Fruit fly (Drosophila melanogaster) whole organism, embryonic: ENCODE measurements around the gene CG32313.

Experiments
- CG11085 ChIP-seq: fragments of 200-800 bp; sonication (Bioruptor generic); IDR thresholded peaks from 2 replicates; pipeline ENCODE4 v1.3.6; 2022; ENCODE audit warnings: missing biosample characterization, missing genetic modification characterization
- CG13624 ChIP-seq: fragments of 200-800 bp; sonication (Bioruptor generic); optimal IDR thresholded peaks from 2 replicates; lab custom pipeline; 2016; ENCODE audit warnings: missing biosample characterization, missing genetic modification characterization
- CG1529 ChIP-seq: fragments of 200-800 bp; sonication (Bioruptor generic); optimal IDR thresholded peaks from 3 replicates; lab custom pipeline; 2018; ENCODE audit warnings: missing biosample characterization, missing genetic modification characterization
- CG15601 ChIP-seq: fragments of 200-800 bp; sonication (Bioruptor generic); optimal IDR thresholded peaks from 3 replicates; lab custom pipeline; 2019; ENCODE audit warnings: missing biosample characterization, mild to moderate bottlenecking, missing genetic modification characterization, moderate library complexity
- CG16813 ChIP-seq: fragments of 200-800 bp; sonication (Bioruptor generic); IDR thresholded peaks from 3 replicates; pipeline ENCODE4 v1.3.6; 2022; ENCODE audit warnings: missing biosample characterization, missing genetic modification characterization; ENCODE audit not compliant: partially characterized antibody
- CG17186 ChIP-seq: fragments of 200-800 bp; sonication (Bioruptor generic); optimal IDR thresholded peaks from 3 replicates; lab custom pipeline; 2017; ENCODE audit warnings: missing biosample characterization, missing genetic modification reagents, missing genetic modification characterization
- CG18011 ChIP-seq: fragments of 200-800 bp; sonication (Bioruptor generic); optimal IDR thresholded peaks from 2 replicates; lab custom pipeline; 2017; ENCODE audit warnings: missing biosample characterization, missing genetic modification characterization, mild to moderate bottlenecking, moderate library complexity, missing genotype
- CG18262 ChIP-seq: fragments of 200-800 bp; optimal IDR thresholded peaks from 3 replicates; lab custom pipeline; 2019; ENCODE audit warnings: missing biosample characterization, mild to moderate bottlenecking, missing genetic modification characterization, moderate library complexity
- CG3838 ChIP-seq: fragments of 200-800 bp; sonication (Bioruptor generic); optimal IDR thresholded peaks from 3 replicates; lab custom pipeline; 2016; ENCODE audit warnings: missing biosample characterization, missing genetic modification characterization
- CG4854 ChIP-seq: fragments of 200-800 bp; sonication (Bioruptor generic); optimal IDR thresholded peaks from 2 replicates; lab custom pipeline; 2016; ENCODE audit warnings: missing biosample characterization, missing genetic modification characterization, inconsistent platforms
- CG6854 ChIP-seq: fragments of 200-800 bp; sonication (Bioruptor generic); optimal IDR thresholded peaks from 3 replicates; lab custom pipeline; 2017; ENCODE audit warnings: missing biosample characterization, mild to moderate bottlenecking, missing genetic modification characterization
- CG7839 ChIP-seq: fragments of 200-800 bp; sonication (Bioruptor generic); optimal IDR thresholded peaks from 3 replicates; lab custom pipeline; 2018; ENCODE audit warnings: missing biosample characterization, mild to moderate bottlenecking, missing genetic modification characterization, moderate library complexity
- CG7928 ChIP-seq: fragments of 200-800 bp; sonication (Bioruptor generic); optimal IDR thresholded peaks from 2 replicates; lab custom pipeline; 2017; ENCODE audit warnings: missing biosample characterization, mild to moderate bottlenecking, missing genetic modification characterization
- CG8089 ChIP-seq: fragments of 200-800 bp; sonication (Bioruptor generic); optimal IDR thresholded peaks from 3 replicates; lab custom pipeline; 2016; ENCODE audit warnings: missing biosample characterization, missing genetic modification characterization
- CG9727 ChIP-seq: fragments of 200-800 bp; sonication (Bioruptor generic); optimal IDR thresholded peaks from 3 replicates; lab custom pipeline; 2017; ENCODE audit warnings: missing biosample characterization, mild to moderate bottlenecking, missing genetic modification characterization
- CG9797 ChIP-seq: fragments of 200-800 bp; sonication (Bioruptor generic); optimal IDR thresholded peaks from 3 replicates; lab custom pipeline; 2018; ENCODE audit warnings: missing biosample characterization, mild to moderate bottlenecking, missing genetic modification characterization
- CG9932 ChIP-seq: fragments of 200-800 bp; sonication (Bioruptor generic); IDR thresholded peaks from 2 replicates; pipeline ENCODE4 v1.3.6; 2022; ENCODE audit warnings: missing biosample characterization, missing genetic modification characterization
- CHES-1-like ChIP-seq: fragments of 200-800 bp; sonication (Bioruptor generic); optimal IDR thresholded peaks from 2 replicates; lab custom pipeline; 2016; ENCODE audit warnings: missing biosample characterization, missing genetic modification characterization
- Camta ChIP-seq: fragments of 200-800 bp; sonication (Bioruptor generic); optimal IDR thresholded peaks from 2 replicates; lab custom pipeline; 2016; ENCODE audit warnings: missing biosample characterization, missing genetic modification characterization
- Dbx ChIP-seq: fragments of 200-800 bp; sonication (Bioruptor generic); IDR thresholded peaks from 3 replicates; pipeline ENCODE4 v1.3.6; 2022; ENCODE audit warnings: missing biosample characterization, missing genetic modification characterization
- Fer3 ChIP-seq: fragments of 200-800 bp; sonication (Bioruptor generic); optimal IDR thresholded peaks from 2 replicates; lab custom pipeline; 2018; ENCODE audit warnings: missing biosample characterization, mild to moderate bottlenecking, missing genetic modification characterization, moderate library complexity
- MBD-R2 ChIP-seq: fragments of 200-800 bp; sonication (Bioruptor generic); IDR thresholded peaks from 2 replicates; pipeline ENCODE4 v1.3.6; 2022; ENCODE audit warnings: missing biosample characterization, missing genetic modification characterization
- NC2β ChIP-seq: fragments of 200-800 bp; sonication (Bioruptor generic); optimal IDR thresholded peaks from 2 replicates; lab custom pipeline; 2016; ENCODE audit warnings: missing biosample characterization, missing genetic modification characterization
- Sox100B ChIP-seq: fragments of 200-800 bp; sonication (Bioruptor generic); optimal IDR thresholded peaks from 3 replicates; lab custom pipeline; 2018; ENCODE audit warnings: missing biosample characterization, mild to moderate bottlenecking, missing genetic modification characterization
- Sox102F ChIP-seq: fragments of 200-800 bp; sonication (Bioruptor generic); optimal IDR thresholded peaks from 2 replicates; lab custom pipeline; 2018; ENCODE audit warnings: missing biosample characterization, mild to moderate bottlenecking, missing genetic modification characterization, moderate library complexity
- Sry-β ChIP-seq: fragments of 200-800 bp; sonication (Bioruptor generic); optimal IDR thresholded peaks from 2 replicates; lab custom pipeline; 2018; ENCODE audit warnings: missing biosample characterization, mild to moderate bottlenecking, missing genetic modification characterization, moderate library complexity
- aop ChIP-seq: fragments of 200-800 bp; sonication (Bioruptor generic); IDR thresholded peaks from 2 replicates; pipeline ENCODE4 v1.3.6; 2022; ENCODE audit warnings: missing biosample characterization, missing genetic modification characterization
- cas ChIP-seq: fragments of 200-800 bp; sonication (Bioruptor generic); IDR thresholded peaks from 2 replicates; pipeline ENCODE4 v1.3.6; 2022; ENCODE audit warnings: missing biosample characterization, missing genetic modification characterization
- cato ChIP-seq: fragments of 200-800 bp; sonication (Bioruptor generic); optimal IDR thresholded peaks from 2 replicates; lab custom pipeline; 2016; ENCODE audit warnings: missing biosample characterization, missing genetic modification characterization, borderline replicate concordance
- croc ChIP-seq: fragments of 200-800 bp; sonication (Bioruptor generic); conservative IDR thresholded peaks from 3 replicates; pipeline ENCODE4 v1.3.6; 2022; ENCODE audit warnings: missing biosample characterization, missing genetic modification characterization
- emc ChIP-seq: fragments of 200-800 bp; sonication (Bioruptor generic); optimal IDR thresholded peaks from 2 replicates; lab custom pipeline; 2016; ENCODE audit warnings: missing biosample characterization, missing genetic modification characterization
- ewg ChIP-seq: fragments of 200-800 bp; sonication (Bioruptor generic); optimal IDR thresholded peaks from 3 replicates; lab custom pipeline; 2017; ENCODE audit warnings: mild to moderate bottlenecking, missing biosample characterization, missing genetic modification reagents, missing genetic modification characterization
- fd3F ChIP-seq: fragments of 200-800 bp; sonication (Bioruptor generic); optimal IDR thresholded peaks from 2 replicates; lab custom pipeline; 2018; ENCODE audit warnings: missing biosample characterization, mild to moderate bottlenecking, missing genetic modification characterization, moderate library complexity
- gcm ChIP-seq: fragments of 200-800 bp; sonication (Bioruptor generic); optimal IDR thresholded peaks from 2 replicates; lab custom pipeline; 2019; ENCODE audit warnings: missing biosample characterization, mild to moderate bottlenecking, missing genetic modification characterization, moderate library complexity
- grn ChIP-seq: fragments of 200-800 bp; sonication (Bioruptor generic); optimal IDR thresholded peaks from 3 replicates; lab custom pipeline; 2017; ENCODE audit warnings: missing biosample characterization, missing genetic modification characterization
- ind ChIP-seq: fragments of 200-800 bp; sonication (Bioruptor generic); optimal IDR thresholded peaks from 3 replicates; lab custom pipeline; 2016; ENCODE audit warnings: missing biosample characterization, missing genetic modification characterization
- mld ChIP-seq: fragments of 200-800 bp; sonication (Bioruptor generic); IDR thresholded peaks from 3 replicates; pipeline ENCODE4 v1.3.6; 2022; ENCODE audit warnings: missing biosample characterization, missing genetic modification characterization; ENCODE audit not compliant: partially characterized antibody
- nerfin-1 ChIP-seq: fragments of 200-800 bp; sonication (Bioruptor generic); optimal IDR thresholded peaks from 3 replicates; lab custom pipeline; 2019; ENCODE audit warnings: missing biosample characterization, mild to moderate bottlenecking, missing genetic modification characterization, moderate library complexity
- nerfin-2 ChIP-seq: fragments of 200-800 bp; sonication (Bioruptor generic); IDR thresholded peaks from 2 replicates; pipeline ENCODE4 v1.3.6; 2022; ENCODE audit warnings: missing biosample characterization, missing genetic modification characterization; ENCODE audit not compliant: partially characterized antibody
- pita ChIP-seq: fragments of 200-800 bp; sonication (Bioruptor generic); optimal IDR thresholded peaks from 2 replicates; lab custom pipeline; 2017; ENCODE audit warnings: missing biosample characterization, mild to moderate bottlenecking, missing genetic modification characterization
- pnt ChIP-seq: fragments of 200-800 bp; sonication (Bioruptor generic); optimal IDR thresholded peaks from 3 replicates; lab custom pipeline; 2016; ENCODE audit warnings: missing biosample characterization, missing genetic modification characterization
- ro ChIP-seq: fragments of 200-800 bp; sonication (Bioruptor generic); IDR thresholded peaks from 2 replicates; pipeline ENCODE4 v1.3.6; 2022; ENCODE audit warnings: missing biosample characterization, missing genetic modification characterization
- row ChIP-seq: fragments of 200-800 bp; sonication (Bioruptor generic); IDR thresholded peaks from 3 replicates; pipeline ENCODE4 v1.3.6; 2022; ENCODE audit warnings: missing biosample characterization, missing genetic modification characterization
- schlank ChIP-seq: fragments of 200-800 bp; sonication (Bioruptor generic); optimal IDR thresholded peaks from 2 replicates; lab custom pipeline; 2018; ENCODE audit warnings: missing biosample characterization, mild to moderate bottlenecking, missing genetic modification characterization
- shn ChIP-seq: fragments of 200-800 bp; sonication (Bioruptor generic); optimal IDR thresholded peaks from 3 replicates; lab custom pipeline; 2016; ENCODE audit warnings: missing biosample characterization, missing genetic modification characterization
- ssp ChIP-seq: fragments of 200-800 bp; sonication (Bioruptor generic); IDR thresholded peaks from 2 replicates; pipeline ENCODE4 v1.3.6; 2022; ENCODE audit warnings: missing biosample characterization, missing genetic modification characterization
- tna ChIP-seq: fragments of 200-800 bp; sonication (Bioruptor generic); IDR thresholded peaks from 2 replicates; pipeline ENCODE4 v1.3.6; 2022; ENCODE audit warnings: missing biosample characterization, missing genetic modification characterization; ENCODE audit not compliant: partially characterized antibody
- trem ChIP-seq: fragments of 200-800 bp; optimal IDR thresholded peaks from 3 replicates; lab custom pipeline; 2019; ENCODE audit warnings: missing biosample characterization, mild to moderate bottlenecking, missing genetic modification characterization, moderate library complexity
- tup ChIP-seq: fragments of 200-800 bp; sonication (Bioruptor generic); optimal IDR thresholded peaks from 2 replicates; lab custom pipeline; 2016; ENCODE audit warnings: missing biosample characterization, mild to moderate bottlenecking, missing genetic modification characterization, moderate library complexity
- z ChIP-seq: fragments of 200-800 bp; sonication (Bioruptor generic); IDR thresholded peaks from 3 replicates; pipeline ENCODE4 v1.3.6; 2022; ENCODE audit warnings: missing biosample characterization, missing genetic modification characterization

Gene CG32313

DNA sequence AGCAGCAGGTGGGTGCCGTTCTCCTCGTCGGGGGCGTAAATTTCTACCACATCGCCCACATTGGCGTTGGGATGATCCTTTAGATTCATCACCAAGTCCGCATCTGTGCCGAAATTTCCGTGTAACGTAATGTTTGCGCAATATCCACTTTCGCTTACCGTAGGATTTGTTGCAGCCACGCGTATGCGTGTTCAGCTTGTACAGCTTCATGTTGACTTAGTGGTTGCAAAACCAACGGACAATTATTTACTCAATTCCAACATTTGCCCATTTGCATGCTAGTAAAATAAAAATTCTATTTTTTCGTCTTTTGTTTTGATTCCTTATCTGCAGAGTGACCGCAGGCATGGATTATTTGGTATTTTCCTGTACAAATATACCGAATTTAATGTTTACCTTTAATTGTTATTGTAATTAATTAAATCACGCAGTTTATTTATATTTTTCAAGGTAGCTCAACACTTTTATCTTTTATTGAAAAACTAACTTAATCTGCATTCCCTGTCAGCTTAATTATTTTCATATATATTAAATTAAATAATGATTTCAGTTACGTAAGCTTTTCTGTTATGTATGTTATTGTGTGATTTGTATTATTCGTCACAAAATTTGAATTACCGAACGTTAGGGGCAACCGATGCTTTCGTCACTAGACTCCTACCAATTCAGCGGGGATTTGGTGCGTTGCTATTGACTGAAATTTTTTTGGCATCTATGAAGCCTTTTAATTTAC lies 11.7 kb downstream of the CG32313 start, which contains the start of gene Iml1 (continued):
- TF ChIP-seq mld (no peak), grn (GFP tag; lab: Kevin White, UChicago) (no peak), CG11085 (GFP tag; lab: Robert Waterston, UW) (0 out of 2 replicates have a peak, but pooled peaks have one; percentile 20), fd3F (GFP tag; lab: Kevin White, UChicago) (peak; percentile 39), CG8089 (GFP tag; lab: Kevin White, UChicago) (no peak), CHES-1-like (no peak), ewg (GFP tag; lab: Kevin White, UChicago) (no peak), Sox100B (no peak), CG7839 (no peak), CG18011 (GFP tag; lab: Kevin White, UChicago) (no peak), Dbx (GFP tag; lab: Robert Waterston, UW) (no peak), Sry-β (no peak), Fer3 (tag; lab: Kevin White, UChicago) (no peak), Sox102F (GFP tag; lab: Kevin White, UChicago) (no peak), pnt (GFP tag; lab: Kevin White, UChicago) (peak; percentile 1), CG15601 (no peak), ro (GFP tag; lab: Robert Waterston, UW) (no peak), aop (GFP tag; lab: Robert Waterston, UW) (no peak), nerfin-1 (tag; lab: Kevin White, UChicago) (peak; percentile 60), Camta (GFP tag; lab: Kevin White, UChicago) (no peak), CG18262 (tag; lab: Kevin White, UChicago) (no peak), schlank (tag; lab: Kevin White, UChicago) (no peak), cato (GFP tag; lab: Kevin White, UChicago) (no peak), MBD-R2 (GFP tag; lab: Robert Waterston, UW) (peak; percentile 65; the same call in 1 of the 2 replicates), pita (GFP tag; lab: Kevin White, UChicago) (no peak), CG13624 (GFP tag; lab: Kevin White, UChicago) (no peak), gcm (no peak), shn (GFP tag; lab: Kevin White, UChicago) (no peak), CG1529 (GFP tag; lab: Kevin White, UChicago) (no peak), CG3838 (GFP tag; lab: Kevin White, UChicago) (no peak), nerfin-2 (GFP tag; lab: Robert Waterston, UW) (no peak), z (GFP tag; lab: Robert Waterston, UW) (no peak), CG17186 (GFP tag; lab: Kevin White, UChicago) (no peak), croc (GFP tag; lab: Robert Waterston, UW) (no peak), CG7928 (GFP tag; lab: Kevin White, UChicago) (no peak), CG6854 (GFP tag; lab: Kevin White, UChicago) (no peak), ind (no peak), ssp (peak; percentile 37), tna (GFP tag; lab: Robert Waterston, UW) (no peak), CG9727 (peak; percentile 7), CG9797 (GFP tag; lab: Kevin White, UChicago) (peak; percentile 66), CG9932 (GFP tag; lab: Robert Waterston, UW) (peak; percentile 79), trem (tag; lab: Kevin White, UChicago) (peak; percentile 34), CG4854 (GFP tag; lab: Kevin White, UChicago) (no peak), cas (GFP tag; lab: Robert Waterston, UW) (no peak), tup (GFP tag; lab: Kevin White, UChicago) (no peak), row (GFP tag; lab: Robert Waterston, UW) (peak; percentile 83), emc (GFP tag; lab: Kevin White, UChicago) (no peak), CG16813 (no peak; the same call in 2 of the 3 replicates), NC2β (GFP tag; lab: Kevin White, UChicago) (no peak)
